Fruit fly (Drosophila melanogaster): ENCODE data around the gene Df31.

The Df31 gene

dm6 chr2L:21624472-21624787 lies 5.3 kb downstream of the Df31 start:
- TF ChIP-seq usp (GFP tag; optimal IDR thresholded peaks at IDR 0.05): no peak
- TF ChIP-seq pan (optimal IDR thresholded peaks at IDR 0.05): no peak

dm6 chr2L:21623685-21624471 lies 5.9 kb downstream of the Df31 start, which contains the start of gene CG2201:
Gene CG2201 (minus strand): TSS chr2L:21624080.
- no peak for TF ChIP-seq CG8478 (optimal IDR thresholded peaks at IDR 0.05)
- no peak for TF ChIP-seq pan (optimal IDR thresholded peaks at IDR 0.05)

dm6 chr2L:21622709-21623684 lies 6.7 kb downstream of the Df31 start:
- no peak for TF ChIP-seq pan (optimal IDR thresholded peaks at IDR 0.05)

dm6 chr2L:21622062-21622589 lies 7.6 kb downstream of the Df31 start:
- TF ChIP-seq usp (GFP tag; optimal IDR thresholded peaks at IDR 0.05): no peak
- no peak for TF ChIP-seq Dll (optimal IDR thresholded peaks at IDR 0.05)
- TF ChIP-seq psq (optimal IDR thresholded peaks at IDR 0.05): no peak
- no peak for TF ChIP-seq CG8478 (optimal IDR thresholded peaks at IDR 0.05)
- TF ChIP-seq pan (optimal IDR thresholded peaks at IDR 0.05): no peak
- TF ChIP-seq EcR (GFP tag; optimal IDR thresholded peaks at IDR 0.05): no peak

dm6 chr2L:21620527-21620926 lies 9.2 kb downstream of the Df31 start:
- no peak for TF ChIP-seq usp (GFP tag; optimal IDR thresholded peaks at IDR 0.05)
- TF ChIP-seq Dll (optimal IDR thresholded peaks at IDR 0.05): no peak
- no peak for TF ChIP-seq CG8478 (optimal IDR thresholded peaks at IDR 0.05)
- no peak for TF ChIP-seq psq (optimal IDR thresholded peaks at IDR 0.05)
- TF ChIP-seq pan (optimal IDR thresholded peaks at IDR 0.05): no peak
- TF ChIP-seq EcR (GFP tag; optimal IDR thresholded peaks at IDR 0.05): no peak

dm6 chr2L:21618738-21619431 lies 10.8 kb downstream of the Df31 start:
- TF ChIP-seq pan (optimal IDR thresholded peaks at IDR 0.05): no peak
- TF ChIP-seq Dll (optimal IDR thresholded peaks at IDR 0.05): no peak
- TF ChIP-seq usp (GFP tag; optimal IDR thresholded peaks at IDR 0.05): no peak
- TF ChIP-seq CG8478 (optimal IDR thresholded peaks at IDR 0.05): no peak
- no peak for TF ChIP-seq psq (optimal IDR thresholded peaks at IDR 0.05)
- TF ChIP-seq EcR (GFP tag; optimal IDR thresholded peaks at IDR 0.05): no peak

- no peak for TF ChIP-seq EcR (GFP tag; optimal IDR thresholded peaks at IDR 0.05)
Measured at dm6 chr2L:21617949-21618348, 11.8 kb downstream of the Df31 start.

- no peak for TF ChIP-seq CG8478 (optimal IDR thresholded peaks at IDR 0.05)
- TF ChIP-seq Dll (optimal IDR thresholded peaks at IDR 0.05): no peak
- TF ChIP-seq usp (GFP tag; optimal IDR thresholded peaks at IDR 0.05): no peak
- no peak for TF ChIP-seq psq (optimal IDR thresholded peaks at IDR 0.05)
- no peak for TF ChIP-seq pan (optimal IDR thresholded peaks at IDR 0.05)
- TF ChIP-seq EcR (GFP tag; optimal IDR thresholded peaks at IDR 0.05): no peak
Measured at dm6 chr2L:21589323-21589722, 40.4 kb downstream of the Df31 start, which contains the start of gene nompB. Gene nompB (minus strand): TSS chr2L:21589423.
